Worm (Caenorhabditis elegans) whole organism, L2 larva: ENCODE data around the gene str-69.
"Not testable (repeated sequence)": the region's sequence is repeated elsewhere in the genome, so short reads cannot be mapped to it uniquely, and the experiment has no call there.

Experiments
- ama-1 ChIP-seq: fragments of 150-350 bp; optimal IDR thresholded peaks from 2 replicates; lab custom pipeline; 2018; ENCODE audit warnings: inconsistent platforms
- elt-3 ChIP-seq: sonication (generic microtip); optimal IDR thresholded peaks from 2 replicates; lab custom pipeline; 2017; ENCODE audit warnings: missing biosample characterization, missing genetic modification characterization

ce11 chrV:3064418-3064817, 41.3 kb downstream of the str-69 start, which contains the start of gene srt-16:
- not testable (repeated sequence) for TF ChIP-seq ama-1 (lab: Kevin White, UChicago); elt-3 (tag; lab: Kevin White, UChicago)
